Fruit fly (Drosophila melanogaster): Measurements from ENCODE around the gene Nf-YC.

dm6 chrX:6791531-6791930 is 29.2 kb downstream of the Nf-YC start:
- TF ChIP-seq CG8478 (optimal IDR thresholded peaks at IDR 0.05) (no peak), CTCF (optimal IDR thresholded peaks at IDR 0.05) (no peak)
